Worm (Caenorhabditis elegans) whole organism, L4 larva: Measurements from ENCODE around the gene lin-45.

ENCODE experiments used
- D1046.2 ChIP-seq: fragments of 200-800 bp; sonication (Bioruptor generic); IDR thresholded peaks from 2 replicates; pipeline ENCODE4 v1.3.6; 2022; ENCODE audit warnings: missing genetic modification characterization, missing compliant biosample characterization
- F10B5.3 ChIP-seq: sonication (generic microtip); optimal IDR thresholded peaks from 2 replicates; lab custom pipeline; 2016; ENCODE audit warnings: mild to moderate bottlenecking, missing genetic modification characterization, missing compliant biosample characterization
- F26F4.8 ChIP-seq: fragments of 200-800 bp; sonication (Bioruptor generic); conservative IDR thresholded peaks from 2 replicates; pipeline ENCODE4 v1.3.6; 2022; ENCODE audit warnings: missing genetic modification characterization, missing compliant biosample characterization
- F44E2.7 ChIP-seq: fragments of 200-800 bp; sonication (Bioruptor generic); IDR thresholded peaks from 2 replicates; pipeline ENCODE4 v2.1.2; 2022; ENCODE audit warnings: missing genetic modification characterization, missing compliant biosample characterization
- F49E8.2 ChIP-seq: sonication (generic microtip); optimal IDR thresholded peaks from 2 replicates; lab custom pipeline; 2016; ENCODE audit warnings: missing compliant biosample characterization, mild to moderate bottlenecking, missing genetic modification characterization, borderline replicate concordance
- T20F7.1 ChIP-seq: fragments of 200-800 bp; sonication (Bioruptor generic); optimal IDR thresholded peaks from 2 replicates; lab custom pipeline; 2018; ENCODE audit warnings: mild to moderate bottlenecking, missing genetic modification characterization, missing compliant biosample characterization
- ZK337.2 ChIP-seq: fragments of 200-800 bp; sonication (Bioruptor generic); IDR thresholded peaks from 2 replicates; pipeline ENCODE4 v1.3.6; 2022; ENCODE audit warnings: missing genetic modification reagents, missing genetic modification characterization, missing compliant biosample characterization
- aha-1 ChIP-seq: fragments of 150-350 bp; peaks from one replicate; lab custom pipeline; 2014; ENCODE audit warnings: missing biosample characterization, missing genetic modification characterization
- aly-2 ChIP-seq: sonication (generic microtip); optimal IDR thresholded peaks from 2 replicates; lab custom pipeline; 2018; ENCODE audit warnings: missing biosample characterization, missing genetic modification characterization
- arid-1 ChIP-seq: fragments of 200-800 bp; sonication (Bioruptor generic); conservative IDR thresholded peaks from 2 replicates; pipeline ENCODE4 v1.3.6; 2022; ENCODE audit warnings: missing genetic modification reagents, missing genetic modification characterization, missing compliant biosample characterization
- ceh-82 ChIP-seq: sonication (generic microtip); optimal IDR thresholded peaks from 2 replicates; lab custom pipeline; 2017; ENCODE audit warnings: missing biosample characterization, missing genetic modification characterization
- cey-2 ChIP-seq: sonication (generic microtip); optimal IDR thresholded peaks from 3 replicates; lab custom pipeline; 2017; ENCODE audit warnings: missing genetic modification characterization, mild to moderate bottlenecking, missing compliant biosample characterization, antibody characterized with exemption, borderline replicate concordance; ENCODE audit not compliant: insufficient read depth
- ctbp-1 ChIP-seq: fragments of 200-800 bp; sonication (Bioruptor generic); IDR thresholded peaks from 2 replicates; pipeline ENCODE4 v1.3.6; 2022; ENCODE audit warnings: missing genetic modification reagents, missing genetic modification characterization, missing compliant biosample characterization
- daf-12 ChIP-seq: fragments of 150-350 bp; optimal IDR thresholded peaks from 2 replicates; lab custom pipeline; 2014; ENCODE audit warnings: missing biosample characterization, missing genetic modification reagents, missing genetic modification characterization
- dmd-6 ChIP-seq: fragments of 200-800 bp; sonication (Bioruptor generic); IDR thresholded peaks from 2 replicates; pipeline ENCODE4 v1.3.6; 2022; ENCODE audit warnings: missing genetic modification reagents, missing genetic modification characterization, missing compliant biosample characterization
- dmd-8 ChIP-seq: fragments of 200-800 bp; sonication (Bioruptor generic); IDR thresholded peaks from 2 replicates; pipeline ENCODE4 v1.3.6; 2022; ENCODE audit warnings: missing genetic modification characterization, missing compliant biosample characterization
- dpl-1 ChIP-seq: fragments of 150-350 bp; optimal IDR thresholded peaks from 2 replicates; lab custom pipeline; 2014; ENCODE audit warnings: missing biosample characterization, missing genetic modification reagents, missing genetic modification characterization
- dve-1 ChIP-seq: sonication (generic microtip); optimal IDR thresholded peaks from 2 replicates; lab custom pipeline; 2017; ENCODE audit warnings: antibody characterized with exemption, mild to moderate bottlenecking, missing genetic modification characterization, missing compliant biosample characterization; ENCODE audit not compliant: insufficient read depth
- egl-43 ChIP-seq: fragments of 200-800 bp; sonication (Bioruptor generic); IDR thresholded peaks from 2 replicates; pipeline ENCODE4 v1.3.6; 2022; ENCODE audit warnings: missing genetic modification reagents, missing genetic modification characterization, missing compliant biosample characterization
- fos-1 ChIP-seq: fragments of 150-350 bp; optimal IDR thresholded peaks from 2 replicates; lab custom pipeline; 2014; ENCODE audit warnings: missing biosample characterization, missing genetic modification characterization
- gei-8 ChIP-seq: fragments of 200-800 bp; sonication (Bioruptor generic); optimal IDR thresholded peaks from 2 replicates; lab custom pipeline; 2018; ENCODE audit warnings: mild to moderate bottlenecking, missing genetic modification characterization, missing compliant biosample characterization
- hif-1 ChIP-seq, 2 experiments: sonication (generic microtip); optimal IDR thresholded peaks; 2 replicates each; lab custom pipeline; 2016 to 2017; ENCODE audit warnings: missing compliant biosample characterization in 2 of 2, missing genetic modification characterization in 2 of 2, missing genetic modification reagents in 2 of 2, missing genotype in 2 of 2, mild to moderate bottlenecking in 1 of 2
- hlh-11 ChIP-seq: fragments of 200-800 bp; sonication (Bioruptor generic); optimal IDR thresholded peaks from 2 replicates; lab custom pipeline; 2018; ENCODE audit warnings: mild to moderate bottlenecking, missing genetic modification characterization, missing compliant biosample characterization
- hmg-1.1 ChIP-seq: fragments of 200-800 bp; sonication (Bioruptor generic); IDR thresholded peaks from 2 replicates; pipeline ENCODE4 v1.3.6; 2022; ENCODE audit warnings: missing genetic modification reagents, missing genetic modification characterization, missing compliant biosample characterization
- lin-1 ChIP-seq: fragments of 200-800 bp; sonication (Bioruptor generic); IDR thresholded peaks from 2 replicates; pipeline ENCODE4 v1.3.6; 2022; ENCODE audit warnings: missing genetic modification reagents, missing genetic modification characterization, missing compliant biosample characterization
- lin-38 ChIP-seq: fragments of 200-800 bp; sonication (Bioruptor generic); IDR thresholded peaks from 2 replicates; pipeline ENCODE4 v1.3.6; 2022; ENCODE audit warnings: missing genetic modification reagents, missing genetic modification characterization, missing compliant biosample characterization
- lsy-2 ChIP-seq, 2 experiments: fragments of 150-350 bp in 1 of 2; sonication (generic microtip) in 1 of 2; optimal IDR thresholded peaks; 2 replicates each; lab custom pipeline; 2014 to 2017; ENCODE audit warnings: missing biosample characterization in 2 of 2, missing genetic modification characterization in 2 of 2
- mep-1 ChIP-seq: fragments of 150-350 bp; sonication (generic microtip); optimal IDR thresholded peaks from 3 replicates; lab custom pipeline; 2014; ENCODE audit warnings: missing biosample characterization, missing genetic modification characterization
- mes-2 ChIP-seq: sonication (generic microtip); optimal IDR thresholded peaks from 2 replicates; lab custom pipeline; 2016; ENCODE audit warnings: missing genotype, mild to moderate bottlenecking, missing genetic modification characterization, missing compliant biosample characterization; ENCODE audit not compliant: poor library complexity, severe bottlenecking
- mxl-2 ChIP-seq: fragments of 200-800 bp; sonication (Bioruptor generic); conservative IDR thresholded peaks from 2 replicates; pipeline ENCODE4 v1.3.6; 2022; ENCODE audit warnings: missing genetic modification reagents, missing genetic modification characterization, missing compliant biosample characterization
- mxl-3 ChIP-seq: fragments of 200-800 bp; sonication (Bioruptor generic); optimal IDR thresholded peaks from 2 replicates; lab custom pipeline; 2018; ENCODE audit warnings: mild to moderate bottlenecking, missing genetic modification characterization, missing compliant biosample characterization
- nhr-102 ChIP-seq: sonication (generic microtip); optimal IDR thresholded peaks from 2 replicates; lab custom pipeline; 2016; ENCODE audit warnings: mild to moderate bottlenecking, missing genetic modification characterization, moderate library complexity, missing compliant biosample characterization
- nhr-11 ChIP-seq: fragments of 150-350 bp; optimal IDR thresholded peaks from 2 replicates; lab custom pipeline; 2014; ENCODE audit warnings: missing biosample characterization, missing genetic modification characterization
- nhr-28 ChIP-seq: fragments of 150-350 bp; optimal IDR thresholded peaks from 2 replicates; lab custom pipeline; 2014; ENCODE audit warnings: missing biosample characterization, missing genetic modification characterization
- nhr-48 ChIP-seq: sonication (generic microtip); optimal IDR thresholded peaks from 2 replicates; lab custom pipeline; 2016; ENCODE audit warnings: mild to moderate bottlenecking, missing genetic modification characterization, missing compliant biosample characterization
- nhr-6 ChIP-seq: fragments of 150-350 bp; optimal IDR thresholded peaks from 2 replicates; lab custom pipeline; 2014; ENCODE audit warnings: missing biosample characterization, missing genetic modification characterization
- rbr-2 ChIP-seq: sonication (generic microtip); optimal IDR thresholded peaks from 2 replicates; lab custom pipeline; 2016; ENCODE audit warnings: missing genotype, missing genetic modification characterization, missing compliant biosample characterization
- skn-1 ChIP-seq: fragments of 150-350 bp; optimal IDR thresholded peaks from 2 replicates; lab custom pipeline; 2014; ENCODE audit warnings: missing biosample characterization, missing genetic modification characterization
- snpc-1.2 ChIP-seq: fragments of 200-800 bp; sonication (Bioruptor generic); IDR thresholded peaks from 2 replicates; pipeline ENCODE4 v1.3.6; 2022; ENCODE audit warnings: missing genetic modification reagents, missing genetic modification characterization, missing compliant biosample characterization
- snpc-4 ChIP-seq: fragments of 150-350 bp; optimal IDR thresholded peaks from 2 replicates; lab custom pipeline; 2014; ENCODE audit warnings: missing biosample characterization, missing genetic modification characterization
- unc-130 ChIP-seq: sonication (generic microtip); optimal IDR thresholded peaks from 2 replicates; lab custom pipeline; 2016; ENCODE audit warnings: missing genetic modification reagents, missing genetic modification characterization, missing compliant biosample characterization
- ztf-11 ChIP-seq: fragments of 150-350 bp; optimal IDR thresholded peaks from 2 replicates; lab custom pipeline; 2014; ENCODE audit warnings: missing biosample characterization, missing genetic modification characterization

Gene lin-45

DNA sequence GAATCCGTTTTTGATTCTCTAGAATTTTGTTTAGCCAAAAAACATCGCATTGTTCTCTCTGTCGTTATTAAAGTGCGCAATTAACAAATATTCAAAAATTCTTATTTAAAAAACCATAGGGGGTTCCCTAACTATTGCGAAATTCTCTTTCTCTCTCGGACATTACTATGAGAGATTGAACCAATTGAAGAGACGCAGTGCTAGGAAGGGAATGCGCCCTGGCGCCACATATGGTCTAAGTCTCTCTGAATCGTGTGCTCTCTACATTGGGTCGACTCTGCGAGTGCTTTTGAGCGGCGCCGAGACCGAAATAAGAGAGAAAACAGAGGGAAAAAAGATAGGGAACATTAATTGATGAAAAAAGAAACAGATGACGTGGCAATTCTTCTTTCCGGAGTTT, 37.5 kb upstream of the lin-45 start (continued):
- TF ChIP-seq lin-1 (GFP tag; lab: Robert Waterston, UW), result peak; percentile 78; the same call in 1 of the 2 replicates
- peak; percentile 47; the same call in 1 of the 2 replicates for TF ChIP-seq ctbp-1
- TF ChIP-seq skn-1 (tag; lab: Kevin White, UChicago), result no peak
- TF ChIP-seq lsy-2 (tag; optimal IDR thresholded peaks at IDR 0.05; lab: Kevin White, UChicago), result peak in 1 of 2 experiments; percentile 76
- TF ChIP-seq daf-12, result no peak
- peak; percentile 68 for TF ChIP-seq mes-2 (tag; lab: Kevin White, UChicago)
- TF ChIP-seq D1046.2, result no peak
- no peak for TF ChIP-seq F44E2.7
- TF ChIP-seq hif-1 (tag; optimal IDR thresholded peaks at IDR 0.05; lab: Kevin White, UChicago), result peak in 1 of 2 experiments; percentile 49
- TF ChIP-seq hmg-1.1 (GFP tag; lab: Robert Waterston, UW), result peak; percentile 84
- peak; percentile 49 for TF ChIP-seq dpl-1 (GFP tag; lab: Kevin White, UChicago)
- TF ChIP-seq nhr-6 (tag; lab: Kevin White, UChicago), result peak; percentile 13
- TF ChIP-seq dmd-6, result peak; percentile 68
- peak; percentile 84 for TF ChIP-seq dve-1 (tag; lab: Kevin White, UChicago)
- TF ChIP-seq rbr-2 (tag; lab: Kevin White, UChicago), result peak; percentile 77
- no peak for TF ChIP-seq ZK337.2
- TF ChIP-seq snpc-4 (tag; lab: Kevin White, UChicago), result no peak
- TF ChIP-seq nhr-48 (tag; lab: Kevin White, UChicago), result peak; percentile 49
- peak; percentile 52 for TF ChIP-seq nhr-28
- no peak for TF ChIP-seq mxl-2 (GFP tag; lab: Robert Waterston, UW)
- TF ChIP-seq hlh-11 (tag; lab: Kevin White, UChicago), result peak; percentile 90
- TF ChIP-seq mep-1 (tag; lab: Kevin White, UChicago), result peak; percentile 85
- TF ChIP-seq mxl-3 (GFP tag; lab: Kevin White, UChicago), result peak; percentile 40
- TF ChIP-seq fos-1 (tag; lab: Kevin White, UChicago), result no peak
- TF ChIP-seq arid-1 (GFP tag; lab: Robert Waterston, UW), result peak; percentile 49; the same call in 1 of the 2 replicates

DNA sequence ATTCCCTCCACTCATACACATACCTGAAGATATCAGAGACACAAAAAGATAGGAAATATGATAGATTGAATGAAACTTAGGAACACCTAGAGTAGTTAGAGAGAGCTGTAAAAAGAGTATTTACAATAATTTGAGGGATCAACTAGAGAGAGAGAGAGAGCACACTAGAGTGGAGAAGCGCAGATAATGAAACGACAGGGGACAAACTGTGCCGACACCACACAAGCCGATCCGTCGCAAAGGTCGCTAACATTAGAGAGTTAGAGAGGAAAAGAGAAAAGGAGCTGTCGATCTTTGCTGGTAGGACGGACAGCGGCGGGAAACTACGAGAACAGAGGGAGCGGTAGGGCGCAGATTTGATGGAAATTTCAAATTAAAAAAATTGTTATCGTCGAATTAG, 36.8 kb upstream of the lin-45 start, which contains the start of gene dyci-1:
Gene dyci-1 (minus strand): TSS at position 122 of the 400 bp plus-strand sequence.
- TF ChIP-seq hif-1 (tag; optimal IDR thresholded peaks at IDR 0.05; lab: Kevin White, UChicago) (no peak), nhr-28 (peak; percentile 50), nhr-48 (tag; lab: Kevin White, UChicago) (no peak), mes-2 (tag; lab: Kevin White, UChicago) (peak; percentile 38), ceh-82 (tag; lab: Kevin White, UChicago) (no peak), ztf-11 (tag; lab: Kevin White, UChicago) (no peak), lin-38 (GFP tag; lab: Robert Waterston, UW) (peak; percentile 27; the same call in 1 of the 2 replicates), aly-2 (no peak), F26F4.8 (no peak), nhr-102 (tag; lab: Kevin White, UChicago) (no peak), dve-1 (tag; lab: Kevin White, UChicago) (peak; percentile 61), hmg-1.1 (GFP tag; lab: Robert Waterston, UW) (peak; percentile 36; the same call in 1 of the 2 replicates), nhr-6 (tag; lab: Kevin White, UChicago) (peak; percentile 51), dmd-8 (no peak), nhr-11 (tag; lab: Kevin White, UChicago) (peak; percentile 4), hlh-11 (tag; lab: Kevin White, UChicago) (peak; percentile 59), aha-1 (tag; lab: Kevin White, UChicago) (peak; percentile 16), mep-1 (tag; lab: Kevin White, UChicago) (peak; percentile 39), T20F7.1 (no peak)
- TF ChIP-seq, all 104 proteins: peak for 10

DNA sequence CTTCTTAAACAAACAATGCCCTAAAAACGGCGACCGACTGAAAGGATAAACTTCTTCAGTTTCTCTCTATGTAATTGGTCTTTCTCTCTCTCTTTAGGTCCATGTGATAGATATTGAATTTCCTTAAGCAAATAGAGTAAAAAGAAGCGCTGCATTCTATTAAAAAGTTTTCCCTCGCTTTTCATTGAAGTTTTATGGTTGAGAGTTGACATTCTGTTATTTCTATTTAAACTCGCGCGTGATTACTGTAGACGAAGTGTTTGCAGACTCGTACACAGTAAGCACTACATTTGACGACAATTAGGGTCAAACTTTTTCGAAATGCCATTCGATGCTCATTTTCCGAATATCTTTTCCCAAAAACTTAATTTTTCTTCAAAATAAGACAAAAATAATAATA, 28.8 kb upstream of the lin-45 start:
- no peak for TF ChIP-seq unc-130
- no peak for TF ChIP-seq F49E8.2 (tag; lab: Kevin White, UChicago)
- TF ChIP-seq F10B5.3 (tag; lab: Kevin White, UChicago), result no peak
- no peak for TF ChIP-seq gei-8 (GFP tag; lab: Kevin White, UChicago)
- TF ChIP-seq snpc-1.2 (GFP tag; lab: Robert Waterston, UW), result peak; percentile 62
- no peak for TF ChIP-seq cey-2 (tag; lab: Kevin White, UChicago)
- no peak for TF ChIP-seq egl-43 (GFP tag; lab: Robert Waterston, UW)
- TF ChIP-seq mes-2 (tag; lab: Kevin White, UChicago), result no peak
